Fruit fly (Drosophila melanogaster) whole organism, embryonic: Measurements from ENCODE around the gene CG15570.

Experiments
- Atf3 ChIP-seq: fragments of 200-800 bp; sonication (Bioruptor generic); optimal IDR thresholded peaks from 3 replicates; lab custom pipeline; 2016; ENCODE audit warnings: missing biosample characterization, missing genetic modification characterization
- B-H1 ChIP-seq: fragments of 200-800 bp; sonication (Bioruptor generic); IDR thresholded peaks from 3 replicates; pipeline ENCODE4 v1.3.6; 2022; ENCODE audit warnings: missing biosample characterization, missing genetic modification characterization
- CG1024 ChIP-seq: fragments of 200-800 bp; sonication (Bioruptor generic); IDR thresholded peaks from 2 replicates; pipeline ENCODE4 v1.3.6; 2022; ENCODE audit warnings: missing biosample characterization, missing genetic modification characterization
- CG11560 ChIP-seq: fragments of 200-800 bp; sonication (Bioruptor generic); IDR thresholded peaks from 3 replicates; pipeline ENCODE4 v1.3.6; 2022; ENCODE audit warnings: missing biosample characterization, missing genetic modification characterization
- CG14014 ChIP-seq: fragments of 200-800 bp; sonication (Bioruptor generic); IDR thresholded peaks from 2 replicates; pipeline ENCODE4 v1.3.6; 2022; ENCODE audit warnings: missing biosample characterization, missing genetic modification characterization
- CG14860 ChIP-seq: fragments of 200-800 bp; sonication (Bioruptor generic); IDR thresholded peaks from 3 replicates; pipeline ENCODE4 v1.3.6; 2022; ENCODE audit warnings: missing biosample characterization, missing genetic modification characterization; ENCODE audit not compliant: partially characterized antibody
- CG1602 ChIP-seq: fragments of 200-800 bp; sonication (Bioruptor generic); optimal IDR thresholded peaks from 3 replicates; lab custom pipeline; 2016; ENCODE audit warnings: missing biosample characterization, missing genetic modification characterization
- CG17359 ChIP-seq: fragments of 200-800 bp; sonication (Bioruptor generic); optimal IDR thresholded peaks from 3 replicates; lab custom pipeline; 2018; ENCODE audit warnings: missing biosample characterization, mild to moderate bottlenecking, missing genetic modification characterization, moderate library complexity
- CG18262 ChIP-seq: fragments of 200-800 bp; optimal IDR thresholded peaks from 3 replicates; lab custom pipeline; 2019; ENCODE audit warnings: missing biosample characterization, mild to moderate bottlenecking, missing genetic modification characterization, moderate library complexity
- CG1832 ChIP-seq: fragments of 200-800 bp; sonication (Bioruptor generic); optimal IDR thresholded peaks from 2 replicates; lab custom pipeline; 2017; ENCODE audit warnings: missing biosample characterization, mild to moderate bottlenecking, missing genetic modification characterization, inconsistent platforms
- CG2889 ChIP-seq: fragments of 200-800 bp; sonication (Bioruptor generic); IDR thresholded peaks from 3 replicates; pipeline ENCODE4 v1.3.6; 2022; ENCODE audit warnings: missing biosample characterization, missing genetic modification characterization
- CG3726 ChIP-seq: fragments of 200-800 bp; sonication (Bioruptor generic); IDR thresholded peaks from 3 replicates; pipeline ENCODE4, ENCODE4 v1.3.6; 2022; ENCODE audit warnings: missing biosample characterization, missing genetic modification characterization
- CG5953 ChIP-seq: fragments of 200-800 bp; sonication (Bioruptor generic); IDR thresholded peaks from 2 replicates; pipeline ENCODE4 v1.3.6; 2022; ENCODE audit warnings: missing biosample characterization, missing genetic modification characterization
- CG6654 ChIP-seq: fragments of 200-800 bp; sonication (Bioruptor generic); optimal IDR thresholded peaks from 2 replicates; lab custom pipeline; 2017; ENCODE audit warnings: missing biosample characterization, mild to moderate bottlenecking, missing genetic modification characterization
- CG6765 ChIP-seq: fragments of 200-800 bp; sonication (Bioruptor generic); optimal IDR thresholded peaks from 3 replicates; lab custom pipeline; 2017; ENCODE audit warnings: missing biosample characterization, mild to moderate bottlenecking, missing genetic modification characterization
- CG6813 ChIP-seq: fragments of 200-800 bp; sonication (Bioruptor generic); optimal IDR thresholded peaks from 2 replicates; lab custom pipeline; 2017; ENCODE audit warnings: missing biosample characterization, missing genetic modification characterization, mild to moderate bottlenecking, moderate library complexity, missing genetic modification reagents
- CG7372 ChIP-seq: fragments of 200-800 bp; sonication (Bioruptor generic); IDR thresholded peaks from 2 replicates; pipeline ENCODE4 v1.3.6; 2022; ENCODE audit warnings: missing biosample characterization, missing genetic modification characterization
- CG8290 ChIP-seq, 3 experiments: fragments of 200-800 bp; sonication (Bioruptor generic); optimal IDR thresholded peaks; 2 replicates each; lab custom pipeline; 2016 to 2019; ENCODE audit warnings: missing biosample characterization in 3 of 3, missing genetic modification characterization in 3 of 3, mild to moderate bottlenecking in 2 of 3, moderate library complexity in 1 of 3
- CG9215 ChIP-seq: fragments of 200-800 bp; sonication (Bioruptor generic); IDR thresholded peaks from 2 replicates; pipeline ENCODE4 v1.3.6; 2022; ENCODE audit warnings: missing biosample characterization, missing genetic modification characterization
- CG9437 ChIP-seq: fragments of 200-800 bp; sonication (Bioruptor generic); optimal IDR thresholded peaks from 2 replicates; lab custom pipeline; 2018; ENCODE audit warnings: missing biosample characterization, mild to moderate bottlenecking, missing genetic modification characterization
- CG9727 ChIP-seq: fragments of 200-800 bp; sonication (Bioruptor generic); optimal IDR thresholded peaks from 3 replicates; lab custom pipeline; 2017; ENCODE audit warnings: missing biosample characterization, mild to moderate bottlenecking, missing genetic modification characterization
- CG9876 ChIP-seq: fragments of 200-800 bp; sonication (Bioruptor generic); optimal IDR thresholded peaks from 2 replicates; lab custom pipeline; 2016; ENCODE audit warnings: missing biosample characterization, missing genetic modification characterization
- Dad ChIP-seq: fragments of 200-800 bp; sonication (Bioruptor generic); optimal IDR thresholded peaks from 3 replicates; lab custom pipeline; 2016; ENCODE audit warnings: missing biosample characterization, missing genetic modification characterization
- Gug ChIP-seq: fragments of 200-800 bp; sonication (Bioruptor generic); IDR thresholded peaks from 4 replicates; pipeline ENCODE4 v1.3.6; 2022; ENCODE audit warnings: missing biosample characterization, missing genetic modification characterization
- H2.0 ChIP-seq: fragments of 200-800 bp; sonication (Bioruptor generic); IDR thresholded peaks from 2 replicates; pipeline ENCODE4 v1.3.6; 2022; ENCODE audit warnings: missing biosample characterization, missing genetic modification characterization
- HmgZ ChIP-seq: fragments of 200-800 bp; sonication (Bioruptor generic); optimal IDR thresholded peaks from 2 replicates; lab custom pipeline; 2018; ENCODE audit warnings: missing biosample characterization, mild to moderate bottlenecking, missing genetic modification characterization
- Hr39 ChIP-seq: fragments of >200 bp; optimal IDR thresholded peaks from 2 replicates; lab custom pipeline; 2017
- MBD-R2 ChIP-seq: fragments of 200-800 bp; sonication (Bioruptor generic); IDR thresholded peaks from 2 replicates; pipeline ENCODE4 v1.3.6; 2022; ENCODE audit warnings: missing biosample characterization, missing genetic modification characterization
- Nf-YC ChIP-seq: fragments of 200-800 bp; optimal IDR thresholded peaks from 3 replicates; lab custom pipeline; 2019; ENCODE audit warnings: missing biosample characterization, mild to moderate bottlenecking, missing genetic modification characterization, moderate library complexity
- NfI ChIP-seq: fragments of 200-800 bp; sonication (Bioruptor generic); optimal IDR thresholded peaks from 3 replicates; lab custom pipeline; 2018; ENCODE audit warnings: missing biosample characterization, mild to moderate bottlenecking, missing genetic modification characterization, moderate library complexity
- Ravus ChIP-seq: fragments of 200-800 bp; sonication (Bioruptor generic); IDR thresholded peaks from 2 replicates; pipeline ENCODE4 v1.3.6; 2022; ENCODE audit warnings: missing biosample characterization, missing genetic modification characterization
- Stat92E ChIP-seq, 3 experiments: fragments of >200 bp in 2 of 3; fragments of 200-800 bp in 1 of 3; sonication (Bioruptor generic) in 1 of 3; optimal IDR thresholded peaks; 2 replicates each; lab custom pipeline; 2017 to 2019; ENCODE audit warnings: missing biosample characterization in 3 of 3, missing genetic modification characterization in 3 of 3, mild to moderate bottlenecking in 1 of 3, moderate library complexity in 1 of 3
- az2 ChIP-seq: fragments of 200-800 bp; sonication (Bioruptor generic); optimal IDR thresholded peaks from 3 replicates; lab custom pipeline; 2016; ENCODE audit warnings: missing biosample characterization, missing genetic modification characterization
- bigmax ChIP-seq: fragments of 200-800 bp; sonication (Bioruptor generic); optimal IDR thresholded peaks from 2 replicates; lab custom pipeline; 2018; ENCODE audit warnings: missing biosample characterization, mild to moderate bottlenecking, missing genetic modification characterization
- bowl ChIP-seq: fragments of 200-800 bp; sonication (Bioruptor generic); IDR thresholded peaks from 2 replicates; pipeline ENCODE4 v1.3.6; 2022; ENCODE audit warnings: missing biosample characterization, missing genetic modification characterization
- chif ChIP-seq, 2 experiments: fragments of 200-800 bp; sonication (Bioruptor generic); optimal IDR thresholded peaks; 3 replicates each; lab custom pipeline; 2016; ENCODE audit warnings: missing biosample characterization in 2 of 2, missing genetic modification characterization in 2 of 2
- disco-r ChIP-seq: fragments of 200-800 bp; sonication (Bioruptor generic); optimal IDR thresholded peaks from 2 replicates; lab custom pipeline; 2016; ENCODE audit warnings: missing biosample characterization, missing genetic modification characterization
- fd102C ChIP-seq: fragments of 200-800 bp; sonication (Bioruptor generic); optimal IDR thresholded peaks from 2 replicates; lab custom pipeline; 2018; ENCODE audit warnings: missing biosample characterization, mild to moderate bottlenecking, missing genetic modification characterization, moderate library complexity
- gem ChIP-seq: fragments of 200-800 bp; sonication (Bioruptor generic); optimal IDR thresholded peaks from 2 replicates; lab custom pipeline; 2019; ENCODE audit warnings: missing biosample characterization, mild to moderate bottlenecking, missing genetic modification characterization, moderate library complexity
- grn ChIP-seq: fragments of 200-800 bp; sonication (Bioruptor generic); optimal IDR thresholded peaks from 3 replicates; lab custom pipeline; 2017; ENCODE audit warnings: missing biosample characterization, missing genetic modification characterization
- hb ChIP-seq: fragments of 200-800 bp; sonication (Bioruptor generic); IDR thresholded peaks from 3 replicates; pipeline ENCODE4 v1.3.6; 2022; ENCODE audit warnings: missing biosample characterization, missing genetic modification characterization; ENCODE audit not compliant: partially characterized antibody
- kay ChIP-seq: fragments of 200-800 bp; sonication (Bioruptor generic); optimal IDR thresholded peaks from 2 replicates; lab custom pipeline; 2016; ENCODE audit warnings: missing biosample characterization, missing genetic modification characterization
- onecut ChIP-seq: fragments of 200-800 bp; sonication (Bioruptor generic); IDR thresholded peaks from 2 replicates; pipeline ENCODE4 v1.3.6; 2022; ENCODE audit warnings: missing biosample characterization, missing genetic modification characterization
- org-1 ChIP-seq: fragments of 200-800 bp; sonication (Bioruptor generic); optimal IDR thresholded peaks from 2 replicates; lab custom pipeline; 2017; ENCODE audit warnings: missing biosample characterization, missing genetic modification characterization
- otp ChIP-seq: fragments of 200-800 bp; sonication (Bioruptor generic); IDR thresholded peaks from 3 replicates; pipeline ENCODE4, ENCODE4 v1.3.6; 2022; ENCODE audit warnings: missing biosample characterization, missing genetic modification characterization
- rib ChIP-seq: fragments of 200-800 bp; sonication (Bioruptor generic); IDR thresholded peaks from 2 replicates; pipeline ENCODE4 v1.3.6; 2022; ENCODE audit warnings: missing biosample characterization, missing genetic modification characterization
- run ChIP-seq: fragments of 200-800 bp; sonication (Bioruptor generic); optimal IDR thresholded peaks from 3 replicates; lab custom pipeline; 2018; ENCODE audit warnings: missing biosample characterization, mild to moderate bottlenecking, missing genetic modification characterization
- scrt ChIP-seq: fragments of 200-800 bp; sonication (Bioruptor generic); optimal IDR thresholded peaks from 2 replicates; lab custom pipeline; 2018; ENCODE audit warnings: missing biosample characterization, mild to moderate bottlenecking, missing genetic modification characterization, moderate library complexity
- sob ChIP-seq: fragments of 200-800 bp; sonication (Bioruptor generic); IDR thresholded peaks from 2 replicates; pipeline ENCODE4 v1.3.6; 2022; ENCODE audit warnings: missing biosample characterization, missing genetic modification characterization
- wor ChIP-seq: fragments of 200-800 bp; sonication (Bioruptor generic); IDR thresholded peaks from 2 replicates; pipeline ENCODE4 v1.3.6; 2022; ENCODE audit warnings: missing biosample characterization, missing genetic modification characterization
- z ChIP-seq: fragments of 200-800 bp; sonication (Bioruptor generic); IDR thresholded peaks from 3 replicates; pipeline ENCODE4 v1.3.6; 2022; ENCODE audit warnings: missing biosample characterization, missing genetic modification characterization

CG15570 gene

dm6 chrX:4172143-4172771, 45.7 kb upstream of the CG15570 start (continued):
- no peak for TF ChIP-seq CG1602 (GFP tag; lab: Kevin White, UChicago)
- no peak for TF ChIP-seq CG3726
- TF ChIP-seq sob (GFP tag; lab: Robert Waterston, UW): 0 out of 2 replicates have a peak, but pooled peaks have one; percentile 29
- TF ChIP-seq disco-r (GFP tag; lab: Kevin White, UChicago): no peak
- TF ChIP-seq CG14014 (GFP tag; lab: Robert Waterston, UW): 0 out of 2 replicates have a peak, but pooled peaks have one; percentile 22
- no peak for TF ChIP-seq scrt
- TF ChIP-seq CG8290 (GFP tag; optimal IDR thresholded peaks at IDR 0.05; lab: Kevin White, UChicago): no peak
- peak in 1 of 2 experiments; percentile 47 for TF ChIP-seq CG8290 (tag; optimal IDR thresholded peaks at IDR 0.05; lab: Kevin White, UChicago)
- no peak for TF ChIP-seq bowl (GFP tag; lab: Robert Waterston, UW)
- no peak for TF ChIP-seq bigmax (GFP tag; lab: Kevin White, UChicago)
- no peak for TF ChIP-seq CG6654 (GFP tag; lab: Kevin White, UChicago)
- no peak for TF ChIP-seq otp (GFP tag; lab: Robert Waterston, UW)
- TF ChIP-seq CG7372 (GFP tag; lab: Robert Waterston, UW): no peak
- no peak for TF ChIP-seq CG6813 (GFP tag; lab: Kevin White, UChicago)
- TF ChIP-seq CG6765 (GFP tag; lab: Kevin White, UChicago): no peak
- TF ChIP-seq Atf3 (GFP tag; lab: Kevin White, UChicago): no peak
- TF ChIP-seq CG2889: no peak
- TF ChIP-seq NfI (GFP tag; lab: Kevin White, UChicago): peak; percentile 26
- TF ChIP-seq B-H1: no peak
- no peak for TF ChIP-seq CG9876 (GFP tag; lab: Kevin White, UChicago)
- peak; percentile 50 for TF ChIP-seq H2.0 (GFP tag; lab: Robert Waterston, UW)
- no peak for TF ChIP-seq kay (GFP tag; lab: Kevin White, UChicago)
- TF ChIP-seq CG9215 (GFP tag; lab: Robert Waterston, UW): no peak
- TF ChIP-seq CG18262 (tag; lab: Kevin White, UChicago): peak; percentile 20
- TF ChIP-seq Nf-YC (tag; lab: Kevin White, UChicago): no peak
- TF ChIP-seq wor: no peak
- no peak; the same call in 1 of the 2 replicates for TF ChIP-seq MBD-R2
- TF ChIP-seq hb: no peak
- TF ChIP-seq Ravus (GFP tag; lab: Robert Waterston, UW): no peak
- no peak for TF ChIP-seq Dad (GFP tag; lab: Kevin White, UChicago)
- no peak for TF ChIP-seq CG1832 (GFP tag; lab: Kevin White, UChicago)
- no peak for TF ChIP-seq CG9727 (GFP tag; lab: Kevin White, UChicago)
- no peak for TF ChIP-seq org-1 (GFP tag; lab: Kevin White, UChicago)
- no peak for TF ChIP-seq Stat92E (GFP tag; optimal IDR thresholded peaks at IDR 0.05; lab: Kevin White, UChicago)
- no peak for TF ChIP-seq onecut (GFP tag; lab: Robert Waterston, UW)
- no peak for TF ChIP-seq fd102C
- no peak for TF ChIP-seq CG1024 (GFP tag; lab: Robert Waterston, UW)
- no peak for TF ChIP-seq CG5953 (GFP tag; lab: Robert Waterston, UW)
- peak; percentile 7 for TF ChIP-seq az2 (GFP tag; lab: Kevin White, UChicago)
- TF ChIP-seq Gug: no peak
- no peak for TF ChIP-seq rib (GFP tag; lab: Robert Waterston, UW)
- no peak for TF ChIP-seq HmgZ
- no peak for TF ChIP-seq CG9437
- no peak for TF ChIP-seq grn
- no peak for TF ChIP-seq CG14860 (GFP tag; lab: Robert Waterston, UW)
- no peak for TF ChIP-seq run (tag; lab: Kevin White, UChicago)
- TF ChIP-seq CG17359 (tag; lab: Kevin White, UChicago): peak; percentile 47
- peak; percentile 22 to 23 for TF ChIP-seq chif (GFP tag; optimal IDR thresholded peaks at IDR 0.05; lab: Kevin White, UChicago)
- TF ChIP-seq z (GFP tag; lab: Robert Waterston, UW): no peak
- no peak for TF ChIP-seq CG11560 (tag; lab: Robert Waterston, UW)
- TF ChIP-seq Hr39: no peak
- TF ChIP-seq gem (tag; lab: Kevin White, UChicago): peak; percentile 60
